Worm (Caenorhabditis elegans): Measurements from ENCODE around the gene C29F9.12.

ce11 chrIII:84372-84771, 37.5 kb downstream of the C29F9.12 start:
- no peak for TF ChIP-seq elt-3 (tag; optimal IDR thresholded peaks at IDR 0.05)
- TF ChIP-seq nhr-76 (tag; optimal IDR thresholded peaks at IDR 0.05): no peak
- no peak for TF ChIP-seq nhr-237 (tag; optimal IDR thresholded peaks at IDR 0.05)
- TF ChIP-seq snpc-4 (tag; optimal IDR thresholded peaks at IDR 0.05): no peak
- TF ChIP-seq unc-62 (GFP tag; optimal IDR thresholded peaks at IDR 0.05): no peak
- TF ChIP-seq ham-2 (GFP tag; optimal IDR thresholded peaks at IDR 0.05): no peak

Data from whole organism, mixed stage, embryonic.